Fruit fly (Drosophila melanogaster): ENCODE data around the gene Sbat.

Sbat gene

DNA sequence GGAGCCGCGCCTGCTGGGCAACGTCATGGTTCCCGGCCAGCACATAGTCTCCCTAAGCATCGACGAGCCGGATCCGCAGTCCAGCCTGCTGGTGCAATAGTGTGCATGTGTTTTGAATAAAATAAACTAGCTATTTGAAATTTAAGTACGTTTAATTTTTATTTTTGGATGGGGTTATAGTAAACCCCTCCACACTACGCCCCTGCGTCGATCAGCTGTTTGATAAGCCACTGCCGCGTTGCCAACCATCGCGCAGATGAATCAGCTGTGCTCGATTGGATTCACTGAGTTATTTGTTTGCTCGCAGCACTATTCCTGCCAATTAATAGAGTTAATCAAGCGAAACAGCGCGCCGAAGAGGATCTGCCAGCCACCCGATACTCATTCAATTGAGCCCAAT is 715 bp downstream of the Sbat start, which contains the start of gene RabGGTb (continued):
- TF ChIP-seq Fer1 (GFP tag; optimal IDR thresholded peaks at IDR 0.05) (peak; percentile 71), CG6765 (GFP tag; optimal IDR thresholded peaks at IDR 0.05) (peak; percentile 28), CG31441 (GFP tag; IDR thresholded peaks at IDR 0.05) (peak; percentile 26; the same call in 1 of the 2 replicates), zen (tag; optimal IDR thresholded peaks at IDR 0.05) (peak; percentile 31), CG1024 (GFP tag; IDR thresholded peaks at IDR 0.05) (peak; percentile 47; the same call in 1 of the 2 replicates), hkb (optimal IDR thresholded peaks at IDR 0.05) (no peak), hkb (GFP tag; IDR thresholded peaks at IDR 0.05) (peak; percentile 68), CG7928 (GFP tag; optimal IDR thresholded peaks at IDR 0.05) (no peak), Awh (GFP tag; IDR thresholded peaks at IDR 0.05) (peak; percentile 79), esg (GFP tag; conservative IDR thresholded peaks at IDR 0.05) (peak; percentile 32; the same call in 1 of the 2 replicates), zfh1 (GFP tag; IDR thresholded peaks at IDR 0.05) (peak; percentile 82; the same call in 2 of the 3 replicates), Max (GFP tag; optimal IDR thresholded peaks at IDR 0.05) (peak; percentile 5), pzg (GFP tag; optimal IDR thresholded peaks at IDR 0.05) (peak; percentile 63), cato (GFP tag; optimal IDR thresholded peaks at IDR 0.05; ENCODE audit: borderline replicate concordance) (no peak), hth (optimal IDR thresholded peaks at IDR 0.05) (no peak), CG42726 (GFP tag; IDR thresholded peaks at IDR 0.05; ENCODE audit: partially characterized antibody) (no peak), CG6689 (GFP tag; IDR thresholded peaks at IDR 0.05) (peak; percentile 45; the same call in 1 of the 2 replicates), NK7.1 (GFP tag; optimal IDR thresholded peaks at IDR 0.05) (no peak), trem (tag; optimal IDR thresholded peaks at IDR 0.05) (no peak), ranshi (GFP tag; IDR thresholded peaks at IDR 0.05) (peak; percentile 76), cas (GFP tag; IDR thresholded peaks at IDR 0.05) (peak; percentile 57; the same call in 1 of the 2 replicates), CG11456 (GFP tag; IDR thresholded peaks at IDR 0.05) (peak; percentile 84; the same call in 2 of the 3 replicates), Optix (GFP tag; IDR thresholded peaks at IDR 0.05) (peak; percentile 59; the same call in 1 of the 3 replicates), CG18599 (GFP tag; optimal IDR thresholded peaks at IDR 0.05) (peak; percentile 67), fru (optimal IDR thresholded peaks at IDR 0.05) (no peak), Asciz (GFP tag; optimal IDR thresholded peaks at IDR 0.05) (peak; percentile 17), tio (GFP tag; optimal IDR thresholded peaks at IDR 0.05) (no peak), tna (GFP tag; IDR thresholded peaks at IDR 0.05; ENCODE audit: partially characterized antibody) (no peak; the same call in 1 of the 2 replicates), CG17328 (GFP tag; IDR thresholded peaks at IDR 0.05) (peak; percentile 69), sna (GFP tag; IDR thresholded peaks at IDR 0.05; ENCODE audit: partially characterized antibody) (peak; percentile 30; the same call in 1 of the 2 replicates), HLH54F (GFP tag; optimal IDR thresholded peaks at IDR 0.05) (peak; percentile 67), CG17802 (tag; optimal IDR thresholded peaks at IDR 0.05) (peak; percentile 17), CG6175 (GFP tag; IDR thresholded peaks at IDR 0.05) (peak; percentile 61; the same call in 1 of the 3 replicates), Med (GFP tag) (peak; percentile 95), Sry-δ (GFP tag; optimal IDR thresholded peaks at IDR 0.05) (peak; percentile 4), nerfin-1 (tag; optimal IDR thresholded peaks at IDR 0.05) (no peak), nom (GFP tag; optimal IDR thresholded peaks at IDR 0.05) (peak; percentile 26), Doc3 (GFP tag; IDR thresholded peaks at IDR 0.05; ENCODE audit: partially characterized antibody) (peak; percentile 47; the same call in 2 of the 3 replicates), grau (tag; optimal IDR thresholded peaks at IDR 0.05) (peak; percentile 55), bsh (GFP tag; optimal IDR thresholded peaks at IDR 0.05) (peak in 1 of 2 experiments; percentile 36), CG3847 (GFP tag; IDR thresholded peaks at IDR 0.05) (peak; percentile 83), CG13296 (GFP tag; optimal IDR thresholded peaks at IDR 0.05) (peak; percentile 50), CG10959 (GFP tag; IDR thresholded peaks at IDR 0.05) (0 out of 2 replicates have a peak, but pooled peaks have one; percentile 41), CG11398 (GFP tag; optimal IDR thresholded peaks at IDR 0.05) (peak; percentile 41), al (GFP tag; IDR thresholded peaks at IDR 0.05) (peak; percentile 59), CG3995 (GFP tag; optimal IDR thresholded peaks at IDR 0.05) (peak; percentile 14), unc-4 (GFP tag; IDR thresholded peaks at IDR 0.05; ENCODE audit: partially characterized antibody) (peak; percentile 48), ac (GFP tag; optimal IDR thresholded peaks at IDR 0.05) (no peak), CG43689 (GFP tag; IDR thresholded peaks at IDR 0.05) (peak; percentile 50; the same call in 1 of the 2 replicates), pfk (GFP tag; optimal IDR thresholded peaks at IDR 0.05) (no peak)
